Worm (Caenorhabditis elegans): Measurements from ENCODE around the gene clec-126.

Gene clec-126

DNA sequence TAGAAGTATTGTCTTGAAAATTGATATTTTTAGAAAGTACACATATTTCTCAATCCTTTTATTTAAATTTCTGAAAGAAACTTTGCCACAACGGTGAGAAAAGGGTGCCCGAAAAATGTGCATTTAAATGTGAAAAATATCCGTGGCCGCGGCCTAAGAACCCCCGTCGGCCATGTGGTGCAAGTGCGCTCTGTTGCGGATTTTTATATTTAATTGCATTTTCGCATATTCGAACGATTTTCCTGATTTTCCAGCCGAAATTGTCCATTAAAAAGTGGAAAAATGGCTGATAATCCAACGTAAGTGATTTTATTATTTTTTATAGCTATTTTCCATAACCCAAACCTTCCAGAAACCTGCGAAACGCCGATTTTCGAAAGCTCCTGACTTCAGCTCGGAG is 37.1 kb upstream of the clec-126 start, which contains the start of gene smu-2:
smu-2 (plus strand) TSS at position 178 of the 400 bp plus-strand sequence.
- peak; percentile 14 to 34 for TF ChIP-seq rec-8 (tag; optimal IDR thresholded peaks at IDR 0.05)
- TF ChIP-seq D2030.7 (GFP tag; IDR thresholded peaks at IDR 0.05): 0 out of 2 replicates have a peak, but pooled peaks have one; percentile 15
- TF ChIP-seq him-1 (tag; optimal IDR thresholded peaks at IDR 0.05): peak; percentile 51
- no peak for TF ChIP-seq nfyb-1 (GFP tag; IDR thresholded peaks at IDR 0.05)
- peak; percentile 49; the same call in 1 of the 2 replicates for TF ChIP-seq hmg-1.2 (GFP tag; IDR thresholded peaks at IDR 0.05)
- TF ChIP-seq lsl-1 (GFP tag; optimal IDR thresholded peaks at IDR 0.05): peak; percentile 50
- TF ChIP-seq efl-1 (GFP tag; optimal IDR thresholded peaks at IDR 0.05): peak; percentile 11
- no peak for TF ChIP-seq snpc-3.4 (tag; optimal IDR thresholded peaks at IDR 0.05)
- TF ChIP-seq aptf-2 (GFP tag; conservative IDR thresholded peaks at IDR 0.05): peak; percentile 66; the same call in 1 of the 2 replicates
- TF ChIP-seq hsf-1 (GFP tag; IDR thresholded peaks at IDR 0.05): no peak
- TF ChIP-seq mel-28 (tag; optimal IDR thresholded peaks at IDR 0.05; ENCODE audit: borderline replicate concordance): no peak
- TF ChIP-seq B0261.1 (tag; optimal IDR thresholded peaks at IDR 0.05): peak; percentile 1
- no peak for TF ChIP-seq repo-1 (tag; optimal IDR thresholded peaks at IDR 0.05)
- peak; percentile 1 for TF ChIP-seq F49E8.2 (tag; optimal IDR thresholded peaks at IDR 0.05; ENCODE audit: insufficient read depth)
- TF ChIP-seq F57C9.4 (tag; optimal IDR thresholded peaks at IDR 0.05): no peak
- TF ChIP-seq rpc-1 (optimal IDR thresholded peaks at IDR 0.05): no peak
- TF ChIP-seq rpc-1 (tag; optimal IDR thresholded peaks at IDR 0.05): no peak
- no peak for TF ChIP-seq ceh-58 (GFP tag; IDR thresholded peaks at IDR 0.05)
- no peak for TF ChIP-seq sptf-2 (GFP tag; optimal IDR thresholded peaks at IDR 0.05)
- TF ChIP-seq tbp1 (GFP tag; optimal IDR thresholded peaks at IDR 0.05): peak; percentile 44
- TF ChIP-seq bed-2 (GFP tag; IDR thresholded peaks at IDR 0.05): no peak
- TF ChIP-seq rcor-1 (GFP tag; IDR thresholded peaks at IDR 0.05): peak; percentile 35; the same call in 1 of the 2 replicates
- no peak for TF ChIP-seq pha-4 (tag; optimal IDR thresholded peaks at IDR 0.05)
- peak; percentile 35 for TF ChIP-seq K12H6.12 (tag; optimal IDR thresholded peaks at IDR 0.05)
- no peak for TF ChIP-seq dpl-1 (GFP tag; optimal IDR thresholded peaks at IDR 0.05)
- peak; percentile 70 for TF ChIP-seq athp-1 (tag; optimal IDR thresholded peaks at IDR 0.05)
- 0 out of 2 replicates have a peak, but pooled peaks have one; percentile 34 for TF ChIP-seq lin-26 (GFP tag; IDR thresholded peaks at IDR 0.05)
- no peak for TF ChIP-seq Y56A3A.18 (GFP tag; IDR thresholded peaks at IDR 0.05)
- TF ChIP-seq ztf-25 (GFP tag; IDR thresholded peaks at IDR 0.05): 0 out of 2 replicates have a peak, but pooled peaks have one; percentile 32
- TF ChIP-seq ceh-27 (GFP tag; optimal IDR thresholded peaks at IDR 0.05): peak; percentile 72
- TF ChIP-seq attf-5 (GFP tag; optimal IDR thresholded peaks at IDR 0.05): peak; percentile 80
- peak; percentile 39 for TF ChIP-seq madf-8 (GFP tag; conservative IDR thresholded peaks at IDR 0.05)
- no peak for TF ChIP-seq F37B4.10 (GFP tag; IDR thresholded peaks at IDR 0.05)
- no peak for TF ChIP-seq bed-1 (GFP tag; IDR thresholded peaks at IDR 0.05)
- 0 out of 2 replicates have a peak, but pooled peaks have one; percentile 42 for TF ChIP-seq let-526 (GFP tag; IDR thresholded peaks at IDR 0.05)
- TF ChIP-seq snpc-4 (GFP tag; optimal IDR thresholded peaks at IDR 0.05): no peak
- peak in 1 of 4 experiments; percentile 23 for TF ChIP-seq snpc-4 (tag; optimal IDR thresholded peaks at IDR 0.05)
- TF ChIP-seq madf-6 (GFP tag; IDR thresholded peaks at IDR 0.05): peak; percentile 56
- no peak for TF ChIP-seq B0019.2 (GFP tag; conservative IDR thresholded peaks at IDR 0.05)
- TF ChIP-seq let-607 (tag; optimal IDR thresholded peaks at IDR 0.05): peak in 1 of 2 experiments; percentile 18
- TF ChIP-seq mcd-1 (GFP tag; IDR thresholded peaks at IDR 0.05): peak; percentile 97
- TF ChIP-seq hrde-1 (tag; optimal IDR thresholded peaks at IDR 0.05; ENCODE audit: borderline replicate concordance): no peak
- peak; percentile 13 for TF ChIP-seq ztf-18 (tag; optimal IDR thresholded peaks at IDR 0.05)
